Worm (Caenorhabditis elegans) whole organism, mixed stage, embryonic: ENCODE measurements around the gene lgc-10.
A peak's percentile ranks its signal among the peaks of the same experiment; 100 is the strongest.

Experiments
- bed-3 ChIP-seq: fragments of 200-800 bp; sonication (Bioruptor generic); optimal IDR thresholded peaks from 3 replicates; lab custom pipeline; 2018; ENCODE audit warnings: mild to moderate bottlenecking, missing genetic modification characterization, moderate library complexity, missing compliant biosample characterization
- blmp-1 ChIP-seq: fragments of 150-350 bp; optimal IDR thresholded peaks from 2 replicates; lab custom pipeline; 2014; ENCODE audit warnings: missing biosample characterization, missing genetic modification characterization
- ceh-39 ChIP-seq: fragments of 150-350 bp; optimal IDR thresholded peaks from 2 replicates; lab custom pipeline; 2014; ENCODE audit warnings: missing biosample characterization, missing genetic modification characterization
- ceh-43 ChIP-seq: fragments of 200-800 bp; sonication (Bioruptor generic); optimal IDR thresholded peaks from 2 replicates; lab custom pipeline; 2018; ENCODE audit warnings: mild to moderate bottlenecking, missing genetic modification characterization, moderate library complexity, missing compliant biosample characterization
- ceh-83 ChIP-seq: fragments of 200-800 bp; sonication (Bioruptor generic); optimal IDR thresholded peaks from 2 replicates; lab custom pipeline; 2018; ENCODE audit warnings: mild to moderate bottlenecking, missing genetic modification characterization, missing compliant biosample characterization
- ces-1 ChIP-seq: fragments of 150-350 bp; optimal IDR thresholded peaks from 2 replicates; lab custom pipeline; 2014; ENCODE audit warnings: missing biosample characterization, missing genetic modification reagents, missing genetic modification characterization
- cnd-1 ChIP-seq: fragments of 200-800 bp; sonication (Bioruptor generic); optimal IDR thresholded peaks from 2 replicates; lab custom pipeline; 2018; ENCODE audit warnings: mild to moderate bottlenecking, missing genetic modification characterization, missing compliant biosample characterization
- drap-1 ChIP-seq: fragments of 200-800 bp; sonication (Bioruptor generic); optimal IDR thresholded peaks from 3 replicates; lab custom pipeline; 2018; ENCODE audit warnings: mild to moderate bottlenecking, missing genetic modification characterization, missing compliant biosample characterization
- elt-3 ChIP-seq: fragments of 150-350 bp; optimal IDR thresholded peaks from 2 replicates; lab custom pipeline; 2014; ENCODE audit warnings: missing biosample characterization, missing genetic modification characterization
- flh-1 ChIP-seq: fragments of 200-800 bp; sonication (Bioruptor generic); optimal IDR thresholded peaks from 2 replicates; lab custom pipeline; 2018; ENCODE audit warnings: mild to moderate bottlenecking, missing genetic modification characterization, moderate library complexity, missing compliant biosample characterization
- ham-2 ChIP-seq: fragments of 200-800 bp; sonication (Bioruptor generic); optimal IDR thresholded peaks from 2 replicates; lab custom pipeline; 2018; ENCODE audit warnings: mild to moderate bottlenecking, missing genetic modification characterization, missing compliant biosample characterization
- hlh-1 ChIP-seq: fragments of 150-350 bp; optimal IDR thresholded peaks from 2 replicates; lab custom pipeline; 2014; ENCODE audit warnings: missing biosample characterization, missing genetic modification reagents, missing genetic modification characterization
- lin-13 ChIP-seq: fragments of 150-350 bp; optimal IDR thresholded peaks from 2 replicates; lab custom pipeline; 2014; ENCODE audit warnings: missing biosample characterization, missing genetic modification characterization
- lsy-2 ChIP-seq: fragments of 150-350 bp; optimal IDR thresholded peaks from 2 replicates; lab custom pipeline; 2014; ENCODE audit warnings: missing biosample characterization, missing genetic modification characterization
- mab-5 ChIP-seq: fragments of 150-350 bp; optimal IDR thresholded peaks from 2 replicates; lab custom pipeline; 2014; ENCODE audit warnings: missing biosample characterization, missing genetic modification characterization
- mep-1 ChIP-seq: fragments of 150-350 bp; optimal IDR thresholded peaks from 2 replicates; lab custom pipeline; 2017; ENCODE audit warnings: missing biosample characterization, missing genetic modification reagents, missing genetic modification characterization, inconsistent platforms
- mls-2 ChIP-seq: sonication (generic microtip); optimal IDR thresholded peaks from 2 replicates; lab custom pipeline; 2016; ENCODE audit warnings: mild to moderate bottlenecking, missing genetic modification characterization, moderate library complexity, missing compliant biosample characterization
- nhr-12 ChIP-seq: fragments of 150-350 bp; optimal IDR thresholded peaks from 2 replicates; lab custom pipeline; 2014; ENCODE audit warnings: missing biosample characterization, missing genetic modification characterization
- nhr-2 ChIP-seq: fragments of 150-350 bp; optimal IDR thresholded peaks from 2 replicates; lab custom pipeline; 2014; ENCODE audit warnings: missing biosample characterization, missing genetic modification characterization
- nhr-237 ChIP-seq: fragments of 150-350 bp; optimal IDR thresholded peaks from 2 replicates; lab custom pipeline; 2014; ENCODE audit warnings: missing biosample characterization, missing genetic modification characterization
- nhr-28 ChIP-seq: fragments of 150-350 bp; optimal IDR thresholded peaks from 2 replicates; lab custom pipeline; 2014; ENCODE audit warnings: missing biosample characterization, missing genetic modification characterization
- pha-4 ChIP-seq: fragments of 150-350 bp; optimal IDR thresholded peaks from 2 replicates; lab custom pipeline; 2018; ENCODE audit warnings: missing biosample characterization, missing genetic modification reagents, missing genetic modification characterization
- sem-2 ChIP-seq: fragments of 200-800 bp; sonication (Bioruptor generic); optimal IDR thresholded peaks from 2 replicates; lab custom pipeline; 2018; ENCODE audit warnings: mild to moderate bottlenecking, missing genetic modification characterization, missing compliant biosample characterization
- snpc-4 ChIP-seq: fragments of 150-350 bp; optimal IDR thresholded peaks from 2 replicates; lab custom pipeline; 2014; ENCODE audit warnings: missing biosample characterization, missing genetic modification characterization
- sptf-1 ChIP-seq: sonication (generic microtip); optimal IDR thresholded peaks from 2 replicates; lab custom pipeline; 2017; ENCODE audit warnings: mild to moderate bottlenecking, missing genetic modification characterization, moderate library complexity, missing compliant biosample characterization
- unc-120 ChIP-seq: sonication (generic microtip); optimal IDR thresholded peaks from 2 replicates; lab custom pipeline; 2017; ENCODE audit warnings: missing genetic modification characterization, missing compliant biosample characterization; ENCODE audit not compliant: poor library complexity, severe bottlenecking
- unc-39 ChIP-seq: fragments of 150-350 bp; optimal IDR thresholded peaks from 2 replicates; lab custom pipeline; 2014; ENCODE audit warnings: missing biosample characterization, missing genetic modification characterization

Gene lgc-10

ce11 chrIV:6415149-6415548 is 42.2 kb downstream of the lgc-10 start, which contains the start of gene exos-2:
Gene exos-2, plus strand, starts transcription at chrIV:6415478.
- no peak for TF ChIP-seq ceh-39 (tag; lab: Kevin White, UChicago)
- TF ChIP-seq mep-1 (tag; lab: Kevin White, UChicago) = peak; percentile 16
- TF ChIP-seq elt-3 = no peak
- peak; percentile 35 for TF ChIP-seq hlh-1 (tag; lab: Kevin White, UChicago)
- no peak for TF ChIP-seq nhr-28
- peak; percentile 60 for TF ChIP-seq lsy-2
- TF ChIP-seq ceh-83 (GFP tag; lab: Kevin White, UChicago) = no peak
- TF ChIP-seq nhr-237 (tag; lab: Kevin White, UChicago) = peak; percentile 0
- no peak for TF ChIP-seq drap-1 (GFP tag; lab: Kevin White, UChicago)
- TF ChIP-seq ham-2 (GFP tag; lab: Kevin White, UChicago) = no peak
- no peak for TF ChIP-seq lin-13 (tag; lab: Kevin White, UChicago)
- no peak for TF ChIP-seq pha-4 (tag; lab: Kevin White, UChicago)
- no peak for TF ChIP-seq cnd-1
- TF ChIP-seq nhr-12 (tag; lab: Kevin White, UChicago) = no peak
- peak; percentile 80 for TF ChIP-seq ces-1
- no peak for TF ChIP-seq bed-3 (GFP tag; lab: Kevin White, UChicago)
- TF ChIP-seq snpc-4 (tag; lab: Kevin White, UChicago) = no peak

- no peak for TF ChIP-seq ceh-43 (GFP tag; lab: Kevin White, UChicago)
Measured at ce11 chrIV:6413482-6413881, 43.9 kb downstream of the lgc-10 start, which contains the start of gene nlp-71. Gene nlp-71, minus strand, starts transcription at chrIV:6413582.

- no peak for TF ChIP-seq cnd-1
- TF ChIP-seq ces-1 = no peak
- no peak for TF ChIP-seq mep-1 (tag; lab: Kevin White, UChicago)
- no peak for TF ChIP-seq elt-3
- no peak for TF ChIP-seq mls-2 (tag; lab: Kevin White, UChicago)
- TF ChIP-seq unc-39 (tag; lab: Kevin White, UChicago) = no peak
- TF ChIP-seq blmp-1 (tag; lab: Kevin White, UChicago) = no peak
- TF ChIP-seq flh-1 = no peak
- no peak for TF ChIP-seq nhr-2 (tag; lab: Kevin White, UChicago)
- no peak for TF ChIP-seq sem-2 (GFP tag; lab: Kevin White, UChicago)
- no peak for TF ChIP-seq mab-5
- TF ChIP-seq sptf-1 (tag; lab: Kevin White, UChicago) = no peak
- TF ChIP-seq, all 35 proteins: peak for 0
Measured at ce11 chrIV:6404871-6405270, 52.5 kb downstream of the lgc-10 start, which contains the start of gene srv-13. Gene srv-13, plus strand, starts transcription at chrIV:6405171.

- TF ChIP-seq unc-120 (tag; lab: Kevin White, UChicago) (no peak), ham-2 (GFP tag; lab: Kevin White, UChicago) (no peak), nhr-28 (no peak), ceh-43 (GFP tag; lab: Kevin White, UChicago) (no peak), unc-39 (tag; lab: Kevin White, UChicago) (no peak), flh-1 (no peak)
- TF ChIP-seq, all 35 proteins: peak for 0
Measured at ce11 chrIV:6403399-6403798, 54.0 kb downstream of the lgc-10 start.

ce11 chrIV:6402386-6402905 is 54.9 kb downstream of the lgc-10 start, which contains the start of gene sfrp-1:
Gene sfrp-1, minus strand, starts transcription at chrIV:6402436.
- TF ChIP-seq lin-13 (tag; lab: Kevin White, UChicago) (no peak), ces-1 (peak; percentile 79)
- TF ChIP-seq, all 35 proteins: peak for 1
